Worm (Caenorhabditis elegans) whole organism, L3 larva: ENCODE data around the gene nlp-43.
"Not testable (repeated sequence)": the region's sequence is repeated elsewhere in the genome, so short reads cannot be mapped to it uniquely, and the experiment has no call there.

Source experiments
- ceh-28 ChIP-seq: fragments of 150-350 bp; optimal IDR thresholded peaks from 2 replicates; lab custom pipeline; 2014; ENCODE audit warnings: missing biosample characterization, missing genetic modification reagents, missing genetic modification characterization
- egl-27 ChIP-seq: sonication (generic microtip); optimal IDR thresholded peaks from 4 replicates; lab custom pipeline; 2017; ENCODE audit warnings: missing biosample characterization, missing genetic modification reagents, missing genetic modification characterization
- elt-1 ChIP-seq: fragments of 150-350 bp; optimal IDR thresholded peaks from 2 replicates; lab custom pipeline; 2014; ENCODE audit warnings: missing biosample characterization, missing genetic modification characterization
- fkh-2 ChIP-seq: fragments of 150-350 bp; optimal IDR thresholded peaks from 2 replicates; lab custom pipeline; 2014; ENCODE audit warnings: missing biosample characterization, missing genetic modification reagents, missing genetic modification characterization
- jun-1 ChIP-seq: fragments of 150-350 bp; optimal IDR thresholded peaks from 2 replicates; lab custom pipeline; 2014; ENCODE audit warnings: missing biosample characterization, missing genetic modification reagents, missing genetic modification characterization
- lin-15B ChIP-seq: fragments of 150-350 bp; optimal IDR thresholded peaks from 2 replicates; lab custom pipeline; 2014; ENCODE audit warnings: missing biosample characterization, missing genetic modification characterization
- nfya-1 ChIP-seq: sonication (generic microtip); optimal IDR thresholded peaks from 2 replicates; lab custom pipeline; 2017; ENCODE audit warnings: missing genetic modification characterization, mild to moderate bottlenecking, missing compliant biosample characterization, antibody characterized with exemption, moderate library complexity; ENCODE audit not compliant: insufficient read depth
- nhr-12 ChIP-seq: fragments of 150-350 bp; optimal IDR thresholded peaks from 2 replicates; lab custom pipeline; 2014; ENCODE audit warnings: missing biosample characterization, missing genetic modification characterization
- pha-4 ChIP-seq: fragments of 150-350 bp; optimal IDR thresholded peaks from 2 replicates; lab custom pipeline; 2014; ENCODE audit warnings: missing biosample characterization, missing genetic modification reagents, missing genetic modification characterization
- tbx-2 ChIP-seq: sonication (generic microtip); optimal IDR thresholded peaks from 2 replicates; lab custom pipeline; 2016; ENCODE audit warnings: mild to moderate bottlenecking, missing genetic modification characterization, missing compliant biosample characterization
- unc-39 ChIP-seq: sonication (generic microtip); optimal IDR thresholded peaks from 4 replicates; lab custom pipeline; 2017; ENCODE audit warnings: missing biosample characterization, missing genetic modification characterization
- unc-62 ChIP-seq: fragments of 150-350 bp; sonication (generic microtip); optimal IDR thresholded peaks from 4 replicates; lab custom pipeline; 2014; ENCODE audit warnings: missing biosample characterization, missing genetic modification reagents, missing genetic modification characterization

- not testable (repeated sequence) for TF ChIP-seq tbx-2 (tag; lab: Kevin White, UChicago); unc-39 (tag; lab: Kevin White, UChicago); fkh-2 (tag; lab: Kevin White, UChicago); lin-15B; ceh-28 (tag; lab: Kevin White, UChicago); pha-4; egl-27 (tag; lab: Kevin White, UChicago); unc-62 (GFP tag; lab: Kevin White, UChicago); nhr-12; jun-1 (tag; lab: Kevin White, UChicago); elt-1 (tag; lab: Kevin White, UChicago); nfya-1 (tag; lab: Kevin White, UChicago)
Measured at ce11 chrIII:5062406-5062805, 20.2 kb downstream of the nlp-43 start, which contains the start of gene C45G9.4.
